Comparison of ENCODE assay signal across 1 fruit fly cellular context in the genomic region with DNA sequence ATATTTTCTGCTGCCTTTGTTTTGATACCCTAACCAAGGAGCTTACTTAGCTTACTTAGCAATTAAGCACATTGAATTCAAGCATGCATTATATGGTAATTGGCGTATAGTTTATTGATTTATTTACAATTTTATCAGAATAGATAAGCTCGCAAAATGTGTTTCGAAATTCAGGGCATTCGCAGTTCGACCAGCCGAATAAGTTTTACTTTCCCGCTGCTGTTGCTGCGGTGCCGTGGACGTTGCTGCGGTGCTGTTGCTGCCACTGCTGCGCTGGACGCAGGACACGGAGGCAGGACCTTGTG.
A peak's percentile ranks its signal among the peaks of the same experiment; 100 is the strongest.
TF ChIP-seq lines count a peak whose summit lies in the region.

No protein-coding gene starts in this region.

TF ChIP-seq in whole organism, embryonic, 481 proteins besides CTCF, POLR2A, EP300 and RAD21 (continued from another document):
- TF ChIP-seq Sox100B (GFP tag; optimal IDR thresholded peaks at IDR 0.05; lab: Kevin White, UChicago) (no peak), CG17612 (GFP tag; IDR thresholded peaks at IDR 0.05; lab: Robert Waterston, UW) (no peak), pho (GFP tag; optimal IDR thresholded peaks at IDR 0.05; lab: Kevin White, UChicago) (no peak), H15 (GFP tag; IDR thresholded peaks at IDR 0.05; lab: Robert Waterston, UW) (peak; percentile 51; the same call in 1 of the 3 replicates), CG14441 (GFP tag; IDR thresholded peaks at IDR 0.05; lab: Robert Waterston, UW) (peak; percentile 31; the same call in 1 of the 2 replicates), ase (GFP tag; IDR thresholded peaks at IDR 0.05; lab: Robert Waterston, UW) (peak; percentile 37; the same call in 1 of the 3 replicates), CG10979 (tag; optimal IDR thresholded peaks at IDR 0.05; lab: Kevin White, UChicago) (peak; percentile 68), NFAT (GFP tag; IDR thresholded peaks at IDR 0.05; lab: Robert Waterston, UW) (no peak), bab2 (GFP tag; optimal IDR thresholded peaks at IDR 0.05; lab: Kevin White, UChicago) (peak; percentile 25), CG11456 (GFP tag; IDR thresholded peaks at IDR 0.05; lab: Robert Waterston, UW) (peak; percentile 31; the same call in 1 of the 3 replicates), CG32772 (GFP tag; IDR thresholded peaks at IDR 0.05; lab: Robert Waterston, UW) (peak; percentile 62), CG2678 (tag; optimal IDR thresholded peaks at IDR 0.05; lab: Kevin White, UChicago) (peak; percentile 45), lmd (GFP tag; IDR thresholded peaks at IDR 0.05; lab: Robert Waterston, UW) (peak; percentile 72), CG2712 (tag; optimal IDR thresholded peaks at IDR 0.05; lab: Kevin White, UChicago) (peak; percentile 48), Blimp-1 (GFP tag; optimal IDR thresholded peaks at IDR 0.05; lab: Kevin White, UChicago) (peak; percentile 56), Nf-YC (tag; optimal IDR thresholded peaks at IDR 0.05; lab: Kevin White, UChicago) (no peak), B-H1 (GFP tag; IDR thresholded peaks at IDR 0.05; lab: Robert Waterston, UW) (0 out of 3 replicates have a peak, but pooled peaks have one; percentile 18), CG4404 (GFP tag; IDR thresholded peaks at IDR 0.05; lab: Robert Waterston, UW) (peak; percentile 41; the same call in 1 of the 2 replicates), CG1603 (tag; optimal IDR thresholded peaks at IDR 0.05; lab: Kevin White, UChicago) (peak; percentile 36), Ets65A (GFP tag; lab: Kevin White, UChicago) (peak; percentile 88), bcd (GFP tag; optimal IDR thresholded peaks at IDR 0.05; lab: Kevin White, UChicago) (peak; percentile 28), zfh1 (GFP tag; IDR thresholded peaks at IDR 0.05; lab: Robert Waterston, UW) (peak; percentile 67), CG4424 (GFP tag; optimal IDR thresholded peaks at IDR 0.05; lab: Kevin White, UChicago) (peak; percentile 3), tin (GFP tag; optimal IDR thresholded peaks at IDR 0.05; lab: Kevin White, UChicago) (peak; percentile 18), CG3163 (GFP tag; optimal IDR thresholded peaks at IDR 0.05; lab: Kevin White, UChicago) (no peak), lov (optimal IDR thresholded peaks at IDR 0.05; lab: Kevin White, UChicago) (no peak), lov (GFP tag; IDR thresholded peaks at IDR 0.05; lab: Robert Waterston, UW) (0 out of 3 replicates have a peak, but pooled peaks have one; percentile 38), CG11093 (GFP tag; IDR thresholded peaks at IDR 0.05; lab: Robert Waterston, UW) (0 out of 3 replicates have a peak, but pooled peaks have one; percentile 15), CG6813 (GFP tag; optimal IDR thresholded peaks at IDR 0.05; lab: Kevin White, UChicago) (peak; percentile 10), dmrt99B (tag; optimal IDR thresholded peaks at IDR 0.05; lab: Kevin White, UChicago) (peak; percentile 31), CrebB (tag; optimal IDR thresholded peaks at IDR 0.05; lab: Kevin White, UChicago) (no peak), E2f2 (GFP tag; IDR thresholded peaks at IDR 0.05; lab: Robert Waterston, UW) (no peak)
